Fruit fly (Drosophila melanogaster) whole organism, embryonic: ENCODE data around the gene Ns4.
A peak's percentile ranks its signal among the peaks of the same experiment; 100 is the strongest.

ENCODE experiments used
- Asciz ChIP-seq: fragments of 200-800 bp; sonication (Bioruptor generic); optimal IDR thresholded peaks from 2 replicates; lab custom pipeline; 2017; ENCODE audit warnings: missing biosample characterization, mild to moderate bottlenecking, missing genetic modification characterization, missing genetic modification reagents
- Atf3 ChIP-seq: fragments of 200-800 bp; sonication (Bioruptor generic); optimal IDR thresholded peaks from 3 replicates; lab custom pipeline; 2016; ENCODE audit warnings: missing biosample characterization, missing genetic modification characterization
- Blimp-1 ChIP-seq: fragments of 200-800 bp; sonication (Bioruptor generic); optimal IDR thresholded peaks from 3 replicates; lab custom pipeline; 2018; ENCODE audit warnings: missing biosample characterization, missing genetic modification characterization, mild to moderate bottlenecking, moderate library complexity, missing genetic modification reagents
- CG11085 ChIP-seq: fragments of 200-800 bp; sonication (Bioruptor generic); IDR thresholded peaks from 2 replicates; pipeline ENCODE4 v1.3.6; 2022; ENCODE audit warnings: missing biosample characterization, missing genetic modification characterization
- CG12391 ChIP-seq: fragments of 200-800 bp; sonication (Bioruptor generic); optimal IDR thresholded peaks from 3 replicates; lab custom pipeline; 2018; ENCODE audit warnings: missing biosample characterization, mild to moderate bottlenecking, missing genetic modification characterization, moderate library complexity
- CG14441 ChIP-seq: fragments of 200-800 bp; sonication (Bioruptor generic); IDR thresholded peaks from 2 replicates; pipeline ENCODE4 v1.3.6; 2022; ENCODE audit warnings: missing biosample characterization, missing genetic modification characterization
- CG15011 ChIP-seq: fragments of 200-800 bp; sonication (Bioruptor generic); optimal IDR thresholded peaks from 3 replicates; lab custom pipeline; 2018; ENCODE audit warnings: missing biosample characterization, mild to moderate bottlenecking, missing genetic modification characterization
- CG15479 ChIP-seq: fragments of 200-800 bp; sonication (Bioruptor generic); optimal IDR thresholded peaks from 3 replicates; lab custom pipeline; 2019; ENCODE audit warnings: missing biosample characterization, mild to moderate bottlenecking, missing genetic modification characterization, moderate library complexity
- CG17361 ChIP-seq: fragments of 200-800 bp; sonication (Bioruptor generic); IDR thresholded peaks from 3 replicates; pipeline ENCODE4 v1.3.6; 2022; ENCODE audit warnings: missing biosample characterization, missing genetic modification characterization
- CG17612 ChIP-seq: fragments of 200-800 bp; sonication (Bioruptor generic); IDR thresholded peaks from 2 replicates; pipeline ENCODE4 v1.3.6; 2022; ENCODE audit warnings: missing biosample characterization, missing genetic modification characterization
- CG18619 ChIP-seq: fragments of 200-800 bp; sonication (Bioruptor generic); optimal IDR thresholded peaks from 3 replicates; lab custom pipeline; 2017; ENCODE audit warnings: missing biosample characterization, mild to moderate bottlenecking, missing genetic modification characterization
- CG2129 ChIP-seq: fragments of 200-800 bp; sonication (Bioruptor generic); IDR thresholded peaks from 2 replicates; pipeline ENCODE4 v1.3.6; 2022; ENCODE audit warnings: missing biosample characterization, missing genetic modification characterization; ENCODE audit not compliant: partially characterized antibody
- CG2202 ChIP-seq: fragments of 200-800 bp; sonication (Bioruptor generic); optimal IDR thresholded peaks from 2 replicates; lab custom pipeline; 2018; ENCODE audit warnings: missing biosample characterization, mild to moderate bottlenecking, missing genetic modification characterization
- CG33213 ChIP-seq: fragments of 200-800 bp; sonication (Bioruptor generic); optimal IDR thresholded peaks from 3 replicates; lab custom pipeline; 2016; ENCODE audit warnings: missing biosample characterization, missing genetic modification characterization
- CG4707 ChIP-seq: fragments of 200-800 bp; sonication (Bioruptor generic); optimal IDR thresholded peaks from 2 replicates; lab custom pipeline; 2018; ENCODE audit warnings: missing biosample characterization, mild to moderate bottlenecking, missing genetic modification characterization, moderate library complexity
- CG6175 ChIP-seq: fragments of 200-800 bp; sonication (Bioruptor generic); IDR thresholded peaks from 3 replicates; pipeline ENCODE4 v1.3.6; 2022; ENCODE audit warnings: missing biosample characterization, missing genetic modification characterization
- CG6765 ChIP-seq: fragments of 200-800 bp; sonication (Bioruptor generic); optimal IDR thresholded peaks from 3 replicates; lab custom pipeline; 2017; ENCODE audit warnings: missing biosample characterization, mild to moderate bottlenecking, missing genetic modification characterization
- CG6854 ChIP-seq: fragments of 200-800 bp; sonication (Bioruptor generic); optimal IDR thresholded peaks from 3 replicates; lab custom pipeline; 2017; ENCODE audit warnings: missing biosample characterization, mild to moderate bottlenecking, missing genetic modification characterization
- CG7271 ChIP-seq: fragments of 200-800 bp; sonication (Bioruptor generic); optimal IDR thresholded peaks from 2 replicates; lab custom pipeline; 2018; ENCODE audit warnings: missing biosample characterization, mild to moderate bottlenecking, missing genetic modification characterization, moderate library complexity
- CG7372 ChIP-seq: fragments of 200-800 bp; sonication (Bioruptor generic); IDR thresholded peaks from 2 replicates; pipeline ENCODE4 v1.3.6; 2022; ENCODE audit warnings: missing biosample characterization, missing genetic modification characterization
- CG7839 ChIP-seq: fragments of 200-800 bp; sonication (Bioruptor generic); optimal IDR thresholded peaks from 3 replicates; lab custom pipeline; 2018; ENCODE audit warnings: missing biosample characterization, mild to moderate bottlenecking, missing genetic modification characterization, moderate library complexity
- CG8290 ChIP-seq, 3 experiments: fragments of 200-800 bp; sonication (Bioruptor generic); optimal IDR thresholded peaks; 2 replicates each; lab custom pipeline; 2016 to 2019; ENCODE audit warnings: missing biosample characterization in 3 of 3, missing genetic modification characterization in 3 of 3, mild to moderate bottlenecking in 2 of 3, moderate library complexity in 1 of 3
- CG8388 ChIP-seq: fragments of 200-800 bp; sonication (Bioruptor generic); optimal IDR thresholded peaks from 2 replicates; lab custom pipeline; 2019; ENCODE audit warnings: missing biosample characterization, mild to moderate bottlenecking, missing genetic modification characterization, moderate library complexity
- CG9876 ChIP-seq: fragments of 200-800 bp; sonication (Bioruptor generic); optimal IDR thresholded peaks from 2 replicates; lab custom pipeline; 2016; ENCODE audit warnings: missing biosample characterization, missing genetic modification characterization
- CoRest ChIP-seq: fragments of 200-800 bp; sonication (Bioruptor generic); optimal IDR thresholded peaks from 3 replicates; lab custom pipeline; 2018; ENCODE audit warnings: missing biosample characterization, mild to moderate bottlenecking, missing genetic modification characterization, moderate library complexity
- Drgx ChIP-seq: fragments of 200-800 bp; sonication (Bioruptor generic); IDR thresholded peaks from 2 replicates; pipeline ENCODE4 v1.3.6; 2022; ENCODE audit warnings: missing biosample characterization, missing genetic modification characterization
- H2.0 ChIP-seq: fragments of 200-800 bp; sonication (Bioruptor generic); IDR thresholded peaks from 2 replicates; pipeline ENCODE4 v1.3.6; 2022; ENCODE audit warnings: missing biosample characterization, missing genetic modification characterization
- Hand ChIP-seq: fragments of 200-800 bp; sonication (Bioruptor generic); optimal IDR thresholded peaks from 2 replicates; lab custom pipeline; 2017; ENCODE audit warnings: mild to moderate bottlenecking, missing biosample characterization, missing genetic modification reagents, missing genetic modification characterization
- NC2α ChIP-seq: fragments of 200-800 bp; sonication (Bioruptor generic); optimal IDR thresholded peaks from 2 replicates; lab custom pipeline; 2016; ENCODE audit warnings: missing biosample characterization, missing genetic modification characterization
- Sry-δ ChIP-seq: fragments of 200-800 bp; sonication (Bioruptor generic); optimal IDR thresholded peaks from 2 replicates; lab custom pipeline; 2016; ENCODE audit warnings: missing biosample characterization, missing genetic modification characterization
- TFAM ChIP-seq: fragments of 200-800 bp; sonication (Bioruptor generic); optimal IDR thresholded peaks from 2 replicates; lab custom pipeline; 2017; ENCODE audit warnings: missing biosample characterization, missing genetic modification characterization, inconsistent platforms
- Trl ChIP-seq, 3 experiments: fragments of >200 bp in 2 of 3; fragments of 200-800 bp in 1 of 3; sonication (Bioruptor generic) in 1 of 3; optimal IDR thresholded peaks; 2 replicates in 1 of 3; 3 replicates in 2 of 3; lab custom pipeline; 2016 to 2017; ENCODE audit warnings: missing biosample characterization in 1 of 3, missing genetic modification characterization in 1 of 3
- Vsx1 ChIP-seq: fragments of 200-800 bp; sonication (Bioruptor generic); optimal IDR thresholded peaks from 2 replicates; lab custom pipeline; 2017; ENCODE audit warnings: missing biosample characterization, mild to moderate bottlenecking, missing genetic modification characterization, missing genetic modification reagents
- bowl ChIP-seq: fragments of 200-800 bp; sonication (Bioruptor generic); IDR thresholded peaks from 2 replicates; pipeline ENCODE4 v1.3.6; 2022; ENCODE audit warnings: missing biosample characterization, missing genetic modification characterization
- crc ChIP-seq: fragments of 200-800 bp; sonication (Bioruptor generic); optimal IDR thresholded peaks from 2 replicates; lab custom pipeline; 2016; ENCODE audit warnings: missing biosample characterization, missing genetic modification characterization
- dan ChIP-seq: fragments of 200-800 bp; sonication (Bioruptor generic); IDR thresholded peaks from 2 replicates; pipeline ENCODE4 v1.3.6; 2022; ENCODE audit warnings: missing biosample characterization, missing genetic modification characterization
- dpn ChIP-seq, 2 experiments: fragments of 200-800 bp; sonication (Bioruptor generic); optimal IDR thresholded peaks; 3 replicates each; lab custom pipeline; 2016; ENCODE audit warnings: missing biosample characterization in 2 of 2, missing genetic modification characterization in 2 of 2
- en ChIP-seq: fragments of 200-800 bp; sonication (Bioruptor generic); optimal IDR thresholded peaks from 2 replicates; lab custom pipeline; 2016; ENCODE audit warnings: missing biosample characterization, missing genetic modification characterization
- fd64A ChIP-seq: fragments of 200-800 bp; sonication (Bioruptor generic); optimal IDR thresholded peaks from 3 replicates; lab custom pipeline; 2018; ENCODE audit warnings: missing biosample characterization, mild to moderate bottlenecking, missing genetic modification characterization
- grau ChIP-seq: fragments of 200-800 bp; optimal IDR thresholded peaks from 3 replicates; lab custom pipeline; 2019; ENCODE audit warnings: missing biosample characterization, mild to moderate bottlenecking, missing genetic modification characterization, moderate library complexity
- hb ChIP-seq: fragments of 200-800 bp; sonication (Bioruptor generic); IDR thresholded peaks from 3 replicates; pipeline ENCODE4 v1.3.6; 2022; ENCODE audit warnings: missing biosample characterization, missing genetic modification characterization; ENCODE audit not compliant: partially characterized antibody
- lbe ChIP-seq: fragments of 200-800 bp; sonication (Bioruptor generic); optimal IDR thresholded peaks from 2 replicates; lab custom pipeline; 2016; ENCODE audit warnings: missing biosample characterization, mild to moderate bottlenecking, missing genetic modification characterization
- mld ChIP-seq: fragments of 200-800 bp; sonication (Bioruptor generic); IDR thresholded peaks from 3 replicates; pipeline ENCODE4 v1.3.6; 2022; ENCODE audit warnings: missing biosample characterization, missing genetic modification characterization; ENCODE audit not compliant: partially characterized antibody
- nerfin-1 ChIP-seq: fragments of 200-800 bp; sonication (Bioruptor generic); optimal IDR thresholded peaks from 3 replicates; lab custom pipeline; 2019; ENCODE audit warnings: missing biosample characterization, mild to moderate bottlenecking, missing genetic modification characterization, moderate library complexity
- pho ChIP-seq: fragments of 200-800 bp; sonication (Bioruptor generic); optimal IDR thresholded peaks from 2 replicates; lab custom pipeline; 2016; ENCODE audit warnings: missing biosample characterization, missing genetic modification characterization
- so ChIP-seq: fragments of 200-800 bp; sonication (Bioruptor generic); IDR thresholded peaks from 3 replicates; pipeline ENCODE4 v1.3.6; 2022; ENCODE audit warnings: missing biosample characterization, missing genetic modification characterization
- ssp ChIP-seq: fragments of 200-800 bp; sonication (Bioruptor generic); IDR thresholded peaks from 2 replicates; pipeline ENCODE4 v1.3.6; 2022; ENCODE audit warnings: missing biosample characterization, missing genetic modification characterization
- tll ChIP-seq, 2 experiments: fragments of 200-800 bp in 1 of 2; fragments of >200 bp in 1 of 2; sonication (Bioruptor generic) in 1 of 2; optimal IDR thresholded peaks; 2 replicates each; lab custom pipeline; 2017 to 2019; ENCODE audit warnings: missing biosample characterization in 2 of 2, missing genetic modification characterization in 2 of 2, mild to moderate bottlenecking in 1 of 2, moderate library complexity in 1 of 2
- trh ChIP-seq: fragments of 200-800 bp; sonication (Bioruptor generic); optimal IDR thresholded peaks from 2 replicates; lab custom pipeline; 2016; ENCODE audit warnings: missing biosample characterization, missing genetic modification characterization
- zen ChIP-seq: fragments of 200-800 bp; sonication (Bioruptor generic); optimal IDR thresholded peaks from 3 replicates; lab custom pipeline; 2018; ENCODE audit warnings: missing biosample characterization, mild to moderate bottlenecking, missing genetic modification characterization, moderate library complexity

The Ns4 gene

dm6 chr2L:20752160-20752559, at the start of gene Ns4, which contains the start of gene Amacr (continued):
- TF ChIP-seq CG2129 (GFP tag; lab: Robert Waterston, UW): no peak
- TF ChIP-seq en (GFP tag; lab: Kevin White, UChicago): no peak
- peak; percentile 29 for TF ChIP-seq crc
- TF ChIP-seq CG7839 (tag; lab: Kevin White, UChicago): no peak
- 0 out of 3 replicates have a peak, but pooled peaks have one; percentile 34 for TF ChIP-seq so (GFP tag; lab: Robert Waterston, UW)
- TF ChIP-seq Vsx1 (GFP tag; lab: Kevin White, UChicago): no peak
- no peak for TF ChIP-seq CG15011 (GFP tag; lab: Kevin White, UChicago)
- TF ChIP-seq Sry-δ (GFP tag; lab: Kevin White, UChicago): peak; percentile 43
- no peak for TF ChIP-seq lbe
- no peak for TF ChIP-seq CG17612 (GFP tag; lab: Robert Waterston, UW)
- no peak for TF ChIP-seq CG15479 (GFP tag; lab: Kevin White, UChicago)
- peak; percentile 54 for TF ChIP-seq CG12391 (tag; lab: Kevin White, UChicago)
- TF ChIP-seq Atf3: peak; percentile 49
- TF ChIP-seq CoRest (tag; lab: Kevin White, UChicago): peak; percentile 75
- TF ChIP-seq H2.0 (GFP tag; lab: Robert Waterston, UW): peak; percentile 37; the same call in 1 of the 2 replicates
- peak; percentile 47 to 61 for TF ChIP-seq dpn (GFP tag; optimal IDR thresholded peaks at IDR 0.05; lab: Kevin White, UChicago)
- no peak for TF ChIP-seq CG6765
- TF ChIP-seq CG33213 (GFP tag; lab: Kevin White, UChicago): no peak
- no peak for TF ChIP-seq CG11085
- no peak for TF ChIP-seq tll (GFP tag; optimal IDR thresholded peaks at IDR 0.05; lab: Kevin White, UChicago)
- TF ChIP-seq CG17361 (GFP tag; lab: Robert Waterston, UW): no peak
- TF ChIP-seq fd64A: no peak
- TF ChIP-seq CG18619 (GFP tag; lab: Kevin White, UChicago): peak; percentile 22
- no peak for TF ChIP-seq mld (GFP tag; lab: Robert Waterston, UW)
- TF ChIP-seq CG9876 (GFP tag; lab: Kevin White, UChicago): peak; percentile 2
- no peak for TF ChIP-seq CG7271 (tag; lab: Kevin White, UChicago)
- TF ChIP-seq hb (GFP tag; lab: Robert Waterston, UW): no peak
- peak; percentile 59 for TF ChIP-seq Drgx (GFP tag; lab: Robert Waterston, UW)
- no peak for TF ChIP-seq Trl (optimal IDR thresholded peaks at IDR 0.05; lab: Kevin White, UChicago)
- peak; percentile 36 for TF ChIP-seq Trl (GFP tag; optimal IDR thresholded peaks at IDR 0.05; lab: Kevin White, UChicago)
- peak; percentile 66 for TF ChIP-seq grau
- no peak for TF ChIP-seq TFAM
- TF ChIP-seq CG8290 (GFP tag; optimal IDR thresholded peaks at IDR 0.05; lab: Kevin White, UChicago): no peak
- TF ChIP-seq CG8290 (tag; optimal IDR thresholded peaks at IDR 0.05; lab: Kevin White, UChicago): peak in 1 of 2 experiments; percentile 2
- peak; percentile 61 for TF ChIP-seq pho (GFP tag; lab: Kevin White, UChicago)
- TF ChIP-seq CG8388 (GFP tag; lab: Kevin White, UChicago): no peak
- no peak for TF ChIP-seq CG6175 (GFP tag; lab: Robert Waterston, UW)
- no peak for TF ChIP-seq CG4707
- no peak for TF ChIP-seq Asciz (GFP tag; lab: Kevin White, UChicago)
- no peak for TF ChIP-seq dan (GFP tag; lab: Robert Waterston, UW)
- TF ChIP-seq ssp: peak; percentile 29; the same call in 1 of the 2 replicates
- no peak for TF ChIP-seq Hand (GFP tag; lab: Kevin White, UChicago)
- no peak for TF ChIP-seq nerfin-1 (tag; lab: Kevin White, UChicago)
- no peak for TF ChIP-seq CG7372
- no peak for TF ChIP-seq bowl (GFP tag; lab: Robert Waterston, UW)
- no peak for TF ChIP-seq CG2202
- TF ChIP-seq Blimp-1 (GFP tag; lab: Kevin White, UChicago): no peak
- TF ChIP-seq CG6854 (GFP tag; lab: Kevin White, UChicago): no peak
- TF ChIP-seq trh (GFP tag; lab: Kevin White, UChicago): no peak
- TF ChIP-seq NC2α (GFP tag; lab: Kevin White, UChicago): no peak
- TF ChIP-seq zen (tag; lab: Kevin White, UChicago): peak; percentile 26
- TF ChIP-seq CG14441 (GFP tag; lab: Robert Waterston, UW): peak; percentile 17; the same call in 1 of the 2 replicates
